Worm (Caenorhabditis elegans) whole organism, L4/young adult: ENCODE data around the gene mbk-2.

ENCODE experiments used
- W03F9.2 ChIP-seq: fragments of 150-350 bp; optimal IDR thresholded peaks from 2 replicates; lab custom pipeline; 2014; ENCODE audit warnings: missing biosample characterization, missing genetic modification characterization
- dao-5 ChIP-seq: sonication (generic microtip); optimal IDR thresholded peaks from 2 replicates; lab custom pipeline; 2016; ENCODE audit warnings: missing genotype, missing genetic modification characterization, moderate library complexity, missing compliant biosample characterization
- him-1 ChIP-seq: sonication (generic microtip); optimal IDR thresholded peaks from 2 replicates; lab custom pipeline; 2016; ENCODE audit warnings: missing genotype, missing genetic modification reagents, missing genetic modification characterization, missing compliant biosample characterization

The mbk-2 gene

DNA sequence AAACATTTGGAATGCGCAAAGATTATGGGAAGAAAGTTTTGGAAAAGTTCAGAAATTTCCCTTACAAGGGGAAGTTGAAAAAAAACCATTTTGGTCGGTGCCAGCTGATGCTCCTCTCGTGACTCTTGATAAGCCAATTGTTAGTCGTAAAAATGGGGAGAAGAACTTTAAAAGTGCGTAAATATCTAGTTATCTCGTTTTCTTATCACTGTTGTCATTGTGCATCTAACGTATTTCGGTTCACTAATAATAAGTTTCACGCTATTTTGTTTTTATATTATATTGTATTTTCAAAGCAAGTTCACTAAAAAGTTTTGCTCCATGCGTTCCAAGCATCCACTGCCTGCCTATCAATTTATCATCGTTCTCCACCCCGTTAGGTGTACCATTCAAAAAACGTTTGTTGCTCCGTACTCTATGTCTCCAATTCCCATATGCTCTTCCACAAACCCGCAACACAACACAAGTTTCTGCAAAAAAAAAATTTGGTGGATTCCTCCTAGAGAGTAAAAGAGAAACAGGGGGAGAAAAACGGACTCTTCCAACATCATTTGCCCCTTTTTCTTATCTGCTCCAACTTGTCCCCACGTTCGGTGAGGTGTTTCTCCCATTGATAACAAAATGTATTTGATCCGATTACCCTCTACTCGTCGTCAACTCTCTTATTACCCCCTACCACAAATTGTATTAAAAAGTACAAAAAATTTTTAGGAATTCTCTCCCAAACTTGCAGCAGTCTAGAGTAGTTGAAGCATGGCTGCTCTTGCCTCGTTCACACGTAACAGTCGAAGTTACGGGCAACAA lies at the start of gene mbk-2:
mbk-2 (plus strand) TSS at position 754 of the 804 bp plus-strand sequence.
- no peak for TF ChIP-seq dao-5 (tag; lab: Kevin White, UChicago)
- no peak for TF ChIP-seq W03F9.2 (tag; lab: Kevin White, UChicago)
- no peak for TF ChIP-seq him-1 (tag; lab: Kevin White, UChicago)

DNA sequence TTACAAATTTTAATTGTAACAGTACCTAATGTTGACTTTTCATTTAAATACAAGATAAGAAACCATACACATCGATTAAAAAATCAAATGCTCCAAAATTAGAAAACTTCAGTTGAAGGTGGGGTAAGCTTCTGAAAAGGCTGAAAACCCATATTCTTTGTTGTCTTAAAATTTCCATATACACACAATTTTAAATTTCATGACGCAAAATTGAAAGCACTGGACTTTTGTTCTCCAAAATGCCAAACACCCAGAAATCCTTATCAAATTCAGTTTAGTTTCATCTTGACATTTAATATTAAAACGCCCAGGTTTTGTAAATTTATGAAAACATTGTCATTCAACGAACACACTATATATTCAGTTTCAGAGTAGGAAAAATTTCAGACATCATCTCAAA lies 48.8 kb upstream of the mbk-2 start, which contains the start of gene F55G11.7:
F55G11.7 (plus strand) TSS at position 301 of the 400 bp plus-strand sequence.
- no peak for TF ChIP-seq dao-5 (tag; lab: Kevin White, UChicago)
- no peak for TF ChIP-seq W03F9.2 (tag; lab: Kevin White, UChicago)
- no peak for TF ChIP-seq him-1 (tag; lab: Kevin White, UChicago)

ce11 chrIV:12962564-12962963 lies 46.4 kb upstream of the mbk-2 start, which contains the start of gene F55G11.8:
TSS of gene F55G11.8 (plus strand) at chrIV:12962808.
- TF ChIP-seq dao-5 (tag; lab: Kevin White, UChicago) (no peak), him-1 (tag; lab: Kevin White, UChicago) (no peak), W03F9.2 (tag; lab: Kevin White, UChicago) (no peak)

DNA sequence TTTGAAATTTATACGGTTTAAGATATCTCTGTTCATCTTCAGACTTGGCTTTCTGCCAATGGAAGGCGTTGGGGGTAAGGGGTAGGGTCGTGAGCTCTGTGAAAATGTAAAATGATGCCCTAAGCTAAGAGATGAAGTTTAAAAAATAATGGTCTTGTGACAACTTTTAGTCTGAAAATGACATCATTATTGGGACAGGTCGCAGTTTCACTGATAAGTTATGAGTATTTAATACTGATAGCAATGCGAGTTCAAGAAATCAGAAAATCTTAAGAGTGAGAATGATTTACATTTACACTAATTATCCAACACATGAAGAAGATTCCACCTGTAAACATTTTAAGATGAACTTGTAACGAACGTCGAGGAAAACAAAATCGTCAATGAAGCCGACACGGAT lies 44.3 kb upstream of the mbk-2 start:
- TF ChIP-seq W03F9.2 (tag; lab: Kevin White, UChicago) (no peak), dao-5 (tag; lab: Kevin White, UChicago) (no peak), him-1 (tag; lab: Kevin White, UChicago) (no peak)

DNA sequence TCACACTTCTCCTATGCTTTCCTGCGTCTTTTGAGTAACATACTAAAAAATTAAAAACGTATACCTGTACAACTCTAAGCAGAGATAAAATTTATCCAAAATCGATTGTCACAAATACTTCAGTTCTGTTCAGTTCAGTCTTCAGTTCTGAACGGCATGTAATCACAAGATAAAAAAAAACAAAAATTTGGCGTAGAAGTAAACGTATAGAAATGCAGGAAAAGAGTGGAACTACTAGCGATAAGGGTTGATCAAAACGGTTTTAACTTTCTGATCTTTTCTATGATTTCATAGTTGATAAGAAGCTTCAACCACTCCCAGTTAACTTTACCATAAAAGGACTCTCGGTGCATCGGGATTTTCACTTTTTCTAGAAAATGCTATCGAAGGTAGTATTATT lies 43.9 kb upstream of the mbk-2 start, which contains the start of gene dod-22:
dod-22 (plus strand) TSS at position 301 of the 400 bp plus-strand sequence.
- TF ChIP-seq him-1 (tag; lab: Kevin White, UChicago) (no peak), W03F9.2 (tag; lab: Kevin White, UChicago) (no peak), dao-5 (tag; lab: Kevin White, UChicago) (no peak)

ce11 chrIV:12967303-12967702 lies 41.7 kb upstream of the mbk-2 start:
- TF ChIP-seq him-1 (tag; lab: Kevin White, UChicago) (no peak), W03F9.2 (tag; lab: Kevin White, UChicago) (no peak), dao-5 (tag; lab: Kevin White, UChicago) (no peak)

ce11 chrIV:12969141-12969540 lies 39.8 kb upstream of the mbk-2 start, which contains the start of gene F55G11.2:
TSS of gene F55G11.2 (minus strand) at chrIV:12969289.
- no peak for TF ChIP-seq him-1 (tag; lab: Kevin White, UChicago)
- no peak for TF ChIP-seq W03F9.2 (tag; lab: Kevin White, UChicago)
- no peak for TF ChIP-seq dao-5 (tag; lab: Kevin White, UChicago)

- no peak for TF ChIP-seq him-1 (tag; lab: Kevin White, UChicago)
- TF ChIP-seq dao-5 (tag; lab: Kevin White, UChicago): no peak
These were observed 36.9 kb upstream of the mbk-2 start for ce11 chrIV:12971994-12972520.

DNA sequence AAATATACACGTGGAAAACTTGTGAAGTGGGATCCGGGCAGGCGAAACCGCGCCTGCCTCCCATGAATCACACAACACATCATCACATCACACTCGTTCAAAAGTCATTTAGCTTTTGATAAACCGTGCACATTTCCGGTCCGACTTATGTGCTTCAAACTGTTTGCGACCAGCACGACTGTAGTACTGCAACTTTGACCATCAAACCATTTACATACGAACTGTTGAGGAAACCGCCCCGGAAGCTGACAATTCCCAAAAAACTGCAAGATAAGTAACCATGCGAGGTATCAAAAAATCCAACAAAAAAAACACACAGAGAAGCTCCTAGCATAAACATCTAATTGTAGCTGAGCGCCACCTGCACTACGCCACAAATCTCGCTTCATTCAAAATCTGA lies 36.2 kb upstream of the mbk-2 start:
- TF ChIP-seq W03F9.2 (tag; lab: Kevin White, UChicago) (no peak), dao-5 (tag; lab: Kevin White, UChicago) (no peak), him-1 (tag; lab: Kevin White, UChicago) (no peak)

- TF ChIP-seq W03F9.2 (tag; lab: Kevin White, UChicago) (no peak), him-1 (tag; lab: Kevin White, UChicago) (no peak), dao-5 (tag; lab: Kevin White, UChicago) (no peak)
These were observed 35.6 kb upstream of the mbk-2 start, which contains the start of gene F55G11.4 for ce11 chrIV:12973336-12973735. TSS of gene F55G11.4 (plus strand) at chrIV:12973624.

- TF ChIP-seq him-1 (tag; lab: Kevin White, UChicago) (no peak), W03F9.2 (tag; lab: Kevin White, UChicago) (no peak), dao-5 (tag; lab: Kevin White, UChicago) (no peak)
These were observed 33.0 kb upstream of the mbk-2 start, which contains the start of gene dod-17 for ce11 chrIV:12975981-12976380. TSS of gene dod-17 (plus strand) at chrIV:12976303.

DNA sequence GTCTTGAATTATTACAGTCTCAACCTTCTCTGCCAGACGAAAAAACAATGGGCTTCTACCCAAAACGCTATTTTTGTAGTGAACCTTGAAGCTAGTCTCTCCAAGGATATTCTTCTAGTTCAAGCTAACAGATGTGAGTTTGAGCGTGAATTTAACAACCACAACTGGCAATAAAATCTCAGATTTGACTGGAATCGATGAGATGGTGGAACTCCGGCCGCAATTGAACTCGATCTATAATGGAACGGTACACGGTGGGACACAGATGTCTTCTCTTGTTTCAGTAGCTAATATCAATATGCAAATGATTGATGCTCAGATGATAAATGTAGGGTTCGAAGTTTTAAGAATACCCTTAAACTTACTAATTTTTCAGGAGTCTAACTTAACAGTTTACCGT lies 31.3 kb upstream of the mbk-2 start:
- TF ChIP-seq W03F9.2 (tag; lab: Kevin White, UChicago) (no peak), him-1 (tag; lab: Kevin White, UChicago) (no peak), dao-5 (tag; lab: Kevin White, UChicago) (no peak)

DNA sequence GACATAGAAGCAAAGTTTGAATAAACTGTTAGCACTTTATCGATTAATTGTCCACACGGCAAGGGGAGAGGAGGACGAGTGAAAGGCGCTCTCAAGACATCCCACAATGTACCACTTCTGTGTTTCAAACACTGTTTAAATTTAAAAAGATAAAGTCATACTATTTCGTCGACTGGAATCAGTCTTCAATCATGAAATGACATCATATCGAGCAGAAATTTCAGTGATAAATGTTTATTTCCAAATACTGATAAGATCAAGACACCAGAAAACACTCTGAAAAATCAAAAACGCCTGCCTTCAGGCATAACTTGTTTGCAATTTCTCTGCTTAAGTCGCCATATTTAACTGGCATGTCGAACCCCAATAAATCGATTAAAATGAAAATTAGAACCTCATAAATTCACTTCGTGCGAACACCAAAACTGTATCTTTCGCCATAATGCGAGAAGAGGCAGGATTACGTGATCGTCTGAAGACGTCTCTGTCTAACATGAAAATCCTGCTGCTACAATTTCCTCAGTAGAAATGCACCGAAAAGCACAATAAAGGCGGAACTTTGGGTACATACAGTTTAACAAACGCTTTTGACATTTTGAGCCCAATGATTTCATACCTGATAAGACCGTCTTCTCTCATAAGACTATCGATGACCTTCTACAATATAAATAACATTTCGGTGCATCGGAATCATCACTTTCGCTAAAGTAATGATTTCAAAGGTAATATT lies 30.5 kb upstream of the mbk-2 start, which contains the start of gene K10D11.2:
K10D11.2 (plus strand) TSS at position 680 of the 730 bp plus-strand sequence.
- TF ChIP-seq him-1 (tag; lab: Kevin White, UChicago) (no peak), W03F9.2 (tag; lab: Kevin White, UChicago) (no peak), dao-5 (tag; lab: Kevin White, UChicago) (no peak)
